Worm (Caenorhabditis elegans): ENCODE measurements around the gene ugtp-1.

ugtp-1 gene

DNA sequence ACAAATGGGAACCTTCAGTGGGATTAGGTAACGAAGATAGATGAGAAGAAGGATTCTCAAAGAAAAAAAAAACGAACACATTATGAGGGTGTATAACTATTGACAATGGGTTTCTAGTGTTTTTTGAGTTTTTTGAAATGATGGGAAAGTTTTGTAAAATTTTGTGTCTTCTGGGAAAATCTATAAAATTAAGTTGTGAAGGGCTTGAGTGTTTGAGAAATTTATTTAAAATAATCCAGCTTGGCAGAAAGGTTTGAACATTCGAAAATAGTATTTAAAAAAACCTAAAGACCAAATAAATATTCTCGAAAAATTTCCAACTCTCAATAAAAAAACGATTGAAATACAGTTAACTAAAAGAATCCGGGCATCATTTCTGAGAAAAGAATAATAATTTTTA is 5.3 kb downstream of the ugtp-1 start:
- TF ChIP-seq hnd-1 (tag; optimal IDR thresholded peaks at IDR 0.05): no peak
- no peak for TF ChIP-seq aly-1 (tag; optimal IDR thresholded peaks at IDR 0.05)
- no peak for TF ChIP-seq tra-4 (tag; optimal IDR thresholded peaks at IDR 0.05)
- TF ChIP-seq ama-1 (optimal IDR thresholded peaks at IDR 0.05): no peak
- TF ChIP-seq hmbx-1 (tag; optimal IDR thresholded peaks at IDR 0.05): no peak
- no peak for TF ChIP-seq pes-1 (GFP tag; IDR thresholded peaks at IDR 0.05)
- TF ChIP-seq B0310.2 (tag; optimal IDR thresholded peaks at IDR 0.05): no peak
- no peak for TF ChIP-seq tbx-11 (GFP tag; IDR thresholded peaks at IDR 0.05)
- no peak for TF ChIP-seq scrt-1 (GFP tag; IDR thresholded peaks at IDR 0.05)
- no peak for TF ChIP-seq ceh-13 (GFP tag; optimal IDR thresholded peaks at IDR 0.05)
- TF ChIP-seq hmg-4 (GFP tag; optimal IDR thresholded peaks at IDR 0.05): no peak
- no peak for TF ChIP-seq flt-1 (GFP tag; IDR thresholded peaks at IDR 0.05)
- no peak for TF ChIP-seq ceh-36 (tag; optimal IDR thresholded peaks at IDR 0.05)
- TF ChIP-seq sea-1 (GFP tag; conservative IDR thresholded peaks at IDR 0.05): no peak
- no peak for TF ChIP-seq tbx-37 (GFP tag; conservative IDR thresholded peaks at IDR 0.05)
- no peak for TF ChIP-seq F13C5.2 (tag; optimal IDR thresholded peaks at IDR 0.05)
- no peak for TF ChIP-seq ets-7 (tag; optimal IDR thresholded peaks at IDR 0.05)

DNA sequence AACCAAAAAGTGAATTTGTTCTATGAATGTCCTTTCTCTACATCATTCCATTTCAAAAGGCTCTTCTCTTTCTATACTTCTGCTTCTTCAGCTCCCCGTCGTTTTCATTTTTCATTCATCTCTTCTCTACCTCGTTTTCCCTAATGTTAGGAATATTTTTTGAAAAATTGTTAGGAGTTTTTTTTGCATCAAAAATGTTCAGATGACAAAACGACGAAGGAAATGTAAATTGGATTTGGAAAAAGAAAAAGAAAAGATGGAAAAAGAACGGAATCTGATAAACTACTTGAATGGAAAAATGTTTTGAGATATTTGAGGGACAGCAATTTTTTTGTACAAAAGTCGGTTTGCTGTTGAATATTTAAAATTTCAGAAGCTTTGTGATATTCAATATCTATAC is 5.7 kb downstream of the ugtp-1 start:
- no peak for TF ChIP-seq ceh-13 (GFP tag; optimal IDR thresholded peaks at IDR 0.05)
- TF ChIP-seq ets-7 (tag; optimal IDR thresholded peaks at IDR 0.05): no peak
- no peak for TF ChIP-seq hnd-1 (tag; optimal IDR thresholded peaks at IDR 0.05)
- no peak for TF ChIP-seq B0310.2 (tag; optimal IDR thresholded peaks at IDR 0.05)
- TF ChIP-seq flt-1 (GFP tag; IDR thresholded peaks at IDR 0.05): no peak
- no peak for TF ChIP-seq hmbx-1 (tag; optimal IDR thresholded peaks at IDR 0.05)
- no peak for TF ChIP-seq aly-1 (tag; optimal IDR thresholded peaks at IDR 0.05)

DNA sequence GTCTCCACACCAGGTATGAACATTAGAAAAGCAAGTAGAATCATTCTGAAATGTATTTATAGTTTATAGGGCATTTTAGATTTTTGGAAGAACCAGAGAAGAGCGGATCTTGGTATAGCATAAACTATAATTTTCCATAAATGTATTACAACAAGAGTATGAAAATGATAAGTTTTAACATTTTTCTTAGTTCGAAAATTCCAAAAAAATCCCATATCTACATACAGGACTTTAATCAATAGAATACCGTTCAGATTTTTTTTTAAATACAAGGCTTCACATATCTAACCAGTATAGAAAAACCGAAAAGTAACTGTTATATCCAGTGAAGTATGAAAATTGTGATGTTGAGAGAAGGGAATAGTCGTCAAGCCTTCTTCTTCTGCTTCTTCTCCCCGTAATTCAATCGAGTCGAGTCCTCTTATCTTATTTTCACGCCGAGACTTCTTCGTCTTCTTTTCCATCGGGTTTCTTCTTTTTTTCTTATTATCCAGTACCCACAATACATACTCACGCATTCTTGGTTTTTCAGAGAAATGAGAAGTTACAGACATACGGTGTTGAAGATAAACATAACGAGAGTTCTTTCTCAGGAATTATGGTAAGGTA is 6.6 kb downstream of the ugtp-1 start, which contains the start of gene ZK370.6:
TSS of gene ZK370.6 (minus strand) at position 51 of the 609 bp plus-strand sequence.
- no peak for TF ChIP-seq scrt-1 (GFP tag; IDR thresholded peaks at IDR 0.05)
- no peak for TF ChIP-seq hnd-1 (tag; optimal IDR thresholded peaks at IDR 0.05)
- no peak for TF ChIP-seq hmbx-1 (tag; optimal IDR thresholded peaks at IDR 0.05)
- TF ChIP-seq ceh-13 (GFP tag; optimal IDR thresholded peaks at IDR 0.05): no peak
- TF ChIP-seq sea-1 (GFP tag; conservative IDR thresholded peaks at IDR 0.05): no peak
- TF ChIP-seq B0310.2 (tag; optimal IDR thresholded peaks at IDR 0.05): no peak
- no peak for TF ChIP-seq ets-7 (tag; optimal IDR thresholded peaks at IDR 0.05)
- TF ChIP-seq aly-1 (tag; optimal IDR thresholded peaks at IDR 0.05): no peak
- no peak for TF ChIP-seq ama-1 (optimal IDR thresholded peaks at IDR 0.05)
- TF ChIP-seq F13C5.2 (tag; optimal IDR thresholded peaks at IDR 0.05): no peak
- TF ChIP-seq flt-1 (GFP tag; IDR thresholded peaks at IDR 0.05): no peak
- TF ChIP-seq tra-4 (tag; optimal IDR thresholded peaks at IDR 0.05): no peak
- TF ChIP-seq tbx-11 (GFP tag; IDR thresholded peaks at IDR 0.05): no peak
- TF ChIP-seq pes-1 (GFP tag; IDR thresholded peaks at IDR 0.05): no peak
- no peak for TF ChIP-seq ceh-36 (tag; optimal IDR thresholded peaks at IDR 0.05)
- no peak for TF ChIP-seq hmg-4 (GFP tag; optimal IDR thresholded peaks at IDR 0.05)
- no peak for TF ChIP-seq tbx-37 (GFP tag; conservative IDR thresholded peaks at IDR 0.05)

DNA sequence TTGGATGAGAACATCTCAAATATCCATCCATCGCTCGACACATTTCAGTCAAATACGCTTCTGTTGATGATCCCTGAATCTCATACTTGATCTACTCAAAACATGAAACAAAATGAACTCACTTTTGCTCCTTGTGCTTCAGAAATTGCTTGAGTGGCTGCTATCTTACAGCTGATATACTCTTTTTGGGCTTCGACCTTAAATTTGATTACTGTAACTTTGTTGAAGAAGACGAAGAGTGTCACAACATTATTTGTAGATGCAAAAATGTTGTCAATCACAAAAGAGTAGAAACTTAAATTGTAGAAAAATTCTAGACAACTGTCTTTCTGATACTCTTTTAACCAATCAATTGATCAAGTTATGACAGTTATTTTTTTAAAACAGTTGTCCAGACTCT is 7.9 kb downstream of the ugtp-1 start:
- TF ChIP-seq aly-1 (tag; optimal IDR thresholded peaks at IDR 0.05): no peak
- no peak for TF ChIP-seq sea-1 (GFP tag; conservative IDR thresholded peaks at IDR 0.05)
- TF ChIP-seq hmbx-1 (tag; optimal IDR thresholded peaks at IDR 0.05): no peak
- TF ChIP-seq ceh-13 (GFP tag; optimal IDR thresholded peaks at IDR 0.05): no peak
- TF ChIP-seq scrt-1 (GFP tag; IDR thresholded peaks at IDR 0.05): no peak
- TF ChIP-seq tbx-11 (GFP tag; IDR thresholded peaks at IDR 0.05): no peak
- TF ChIP-seq ets-7 (tag; optimal IDR thresholded peaks at IDR 0.05): no peak
- no peak for TF ChIP-seq hmg-4 (GFP tag; optimal IDR thresholded peaks at IDR 0.05)

DNA sequence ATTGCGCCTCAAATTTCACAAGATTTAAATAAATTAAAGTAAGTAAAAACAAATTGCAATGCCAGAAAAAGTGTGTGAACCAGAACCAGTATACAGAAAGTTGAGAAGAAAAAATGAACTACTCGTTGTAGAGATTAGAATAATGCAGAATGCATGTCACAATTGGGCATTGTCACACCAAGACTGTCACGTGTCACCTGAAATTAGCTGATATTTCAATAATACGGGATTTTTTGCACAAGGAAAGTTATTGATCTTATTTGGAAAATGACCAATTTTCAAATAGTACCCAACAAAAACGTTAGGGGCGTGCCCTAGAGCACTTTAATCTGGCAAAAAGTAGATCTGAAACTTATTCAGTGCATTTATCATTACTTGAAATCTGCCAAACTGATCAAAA is 8.6 kb downstream of the ugtp-1 start:
- TF ChIP-seq ama-1 (optimal IDR thresholded peaks at IDR 0.05): no peak
- TF ChIP-seq B0310.2 (tag; optimal IDR thresholded peaks at IDR 0.05): no peak
- no peak for TF ChIP-seq tbx-11 (GFP tag; IDR thresholded peaks at IDR 0.05)
- no peak for TF ChIP-seq hmg-4 (GFP tag; optimal IDR thresholded peaks at IDR 0.05)
- no peak for TF ChIP-seq ceh-13 (GFP tag; optimal IDR thresholded peaks at IDR 0.05)
- TF ChIP-seq tra-4 (tag; optimal IDR thresholded peaks at IDR 0.05): no peak
- TF ChIP-seq ceh-36 (tag; optimal IDR thresholded peaks at IDR 0.05): no peak
- no peak for TF ChIP-seq hmbx-1 (tag; optimal IDR thresholded peaks at IDR 0.05)
- no peak for TF ChIP-seq ets-7 (tag; optimal IDR thresholded peaks at IDR 0.05)
- TF ChIP-seq scrt-1 (GFP tag; IDR thresholded peaks at IDR 0.05): no peak
- no peak for TF ChIP-seq flt-1 (GFP tag; IDR thresholded peaks at IDR 0.05)
- TF ChIP-seq F13C5.2 (tag; optimal IDR thresholded peaks at IDR 0.05): no peak
- no peak for TF ChIP-seq hnd-1 (tag; optimal IDR thresholded peaks at IDR 0.05)
- no peak for TF ChIP-seq aly-1 (tag; optimal IDR thresholded peaks at IDR 0.05)
- no peak for TF ChIP-seq tbx-37 (GFP tag; conservative IDR thresholded peaks at IDR 0.05)
- TF ChIP-seq pes-1 (GFP tag; IDR thresholded peaks at IDR 0.05): no peak
- TF ChIP-seq sea-1 (GFP tag; conservative IDR thresholded peaks at IDR 0.05): no peak

DNA sequence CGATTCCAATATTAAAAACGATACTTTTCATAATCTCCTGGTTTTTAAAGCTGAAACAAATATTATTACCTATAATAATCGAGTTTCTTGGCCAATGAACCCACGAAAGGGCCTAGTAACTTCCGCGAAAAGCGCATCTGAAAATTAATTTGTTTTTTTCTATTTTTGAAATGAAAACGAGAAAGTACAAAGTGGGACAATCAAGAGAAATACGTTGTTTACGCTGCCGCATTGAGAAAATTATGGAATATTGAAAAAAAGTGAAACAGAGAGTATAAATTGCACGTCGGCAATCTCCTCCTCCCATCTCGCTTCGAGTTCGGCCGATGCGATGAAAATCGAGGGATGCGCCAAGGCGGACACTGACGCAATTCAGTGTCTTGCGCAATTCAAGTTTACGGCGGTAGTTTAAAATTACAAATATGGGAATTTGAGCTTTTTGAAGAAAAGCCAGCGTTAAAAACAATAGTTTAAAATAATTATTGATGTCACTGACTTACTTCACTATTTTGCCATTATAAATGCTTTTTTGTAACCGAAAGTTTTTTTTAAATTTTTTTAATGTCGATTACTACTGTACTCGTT is 9.1 kb downstream of the ugtp-1 start, which contains the start of gene pdhk-2:
TSS of gene pdhk-2 (minus strand) at position 137 of the 585 bp plus-strand sequence.
- TF ChIP-seq ceh-13 (GFP tag; optimal IDR thresholded peaks at IDR 0.05) (no peak), hmg-4 (GFP tag; optimal IDR thresholded peaks at IDR 0.05) (no peak), pes-1 (GFP tag; IDR thresholded peaks at IDR 0.05) (peak; percentile 68; the same call in 1 of the 2 replicates), tbx-11 (GFP tag; IDR thresholded peaks at IDR 0.05) (0 out of 2 replicates have a peak, but pooled peaks have one; percentile 54), hmbx-1 (tag; optimal IDR thresholded peaks at IDR 0.05) (no peak), ama-1 (optimal IDR thresholded peaks at IDR 0.05) (no peak), aly-1 (tag; optimal IDR thresholded peaks at IDR 0.05) (peak; percentile 58), flt-1 (GFP tag; IDR thresholded peaks at IDR 0.05) (peak; percentile 63), tra-4 (tag; optimal IDR thresholded peaks at IDR 0.05) (no peak), tbx-37 (GFP tag; conservative IDR thresholded peaks at IDR 0.05) (peak; percentile 63), F13C5.2 (tag; optimal IDR thresholded peaks at IDR 0.05) (peak; percentile 93), scrt-1 (GFP tag; IDR thresholded peaks at IDR 0.05) (peak; percentile 70; the same call in 1 of the 2 replicates), ets-7 (tag; optimal IDR thresholded peaks at IDR 0.05) (peak; percentile 52), sea-1 (GFP tag; conservative IDR thresholded peaks at IDR 0.05) (peak; percentile 30; the same call in 1 of the 2 replicates), ceh-36 (tag; optimal IDR thresholded peaks at IDR 0.05) (no peak), hnd-1 (tag; optimal IDR thresholded peaks at IDR 0.05) (peak; percentile 11), B0310.2 (tag; optimal IDR thresholded peaks at IDR 0.05) (no peak)

All from whole organism, early embryonic.